Worm (Caenorhabditis elegans): ENCODE data around the gene coel-1.

- TF ChIP-seq flt-1 (GFP tag; IDR thresholded peaks at IDR 0.05), result no peak
- TF ChIP-seq ref-1 (GFP tag; conservative IDR thresholded peaks at IDR 0.05), result no peak
- no peak for TF ChIP-seq tab-1 (GFP tag; IDR thresholded peaks at IDR 0.05)
- no peak for TF ChIP-seq T22C8.4 (GFP tag; IDR thresholded peaks at IDR 0.05)
- TF ChIP-seq med-1 (GFP tag; optimal IDR thresholded peaks at IDR 0.05; ENCODE audit: insufficient read depth), result no peak
- no peak for TF ChIP-seq ztf-29 (GFP tag; IDR thresholded peaks at IDR 0.05)
- no peak for TF ChIP-seq cog-1 (tag; optimal IDR thresholded peaks at IDR 0.05)
- TF ChIP-seq ztf-23 (GFP tag; IDR thresholded peaks at IDR 0.05), result no peak
These were observed 20.3 kb downstream of the coel-1 start, which contains the start of gene cka-2 for ce11 chrX:4285669-4286174.
